Fruit fly (Drosophila melanogaster) whole organism, embryonic: ENCODE data around the gene CG1998.

Experiments used
- Blimp-1 ChIP-seq: fragments of 200-800 bp; sonication (Bioruptor generic); optimal IDR thresholded peaks from 3 replicates; lab custom pipeline; 2018; ENCODE audit warnings: missing biosample characterization, missing genetic modification characterization, mild to moderate bottlenecking, moderate library complexity, missing genetic modification reagents
- CG11504 ChIP-seq: fragments of 200-800 bp; sonication (Bioruptor generic); optimal IDR thresholded peaks from 3 replicates; lab custom pipeline; 2019; ENCODE audit warnings: missing biosample characterization, mild to moderate bottlenecking, missing genetic modification characterization, moderate library complexity
- CG11723 ChIP-seq: fragments of 200-800 bp; sonication (Bioruptor generic); optimal IDR thresholded peaks from 2 replicates; lab custom pipeline; 2017; ENCODE audit warnings: missing biosample characterization, mild to moderate bottlenecking, missing genetic modification characterization
- CG12942 ChIP-seq: fragments of 200-800 bp; sonication (Bioruptor generic); optimal IDR thresholded peaks from 3 replicates; lab custom pipeline; 2016; ENCODE audit warnings: missing biosample characterization, missing genetic modification characterization
- CG13296 ChIP-seq: fragments of 200-800 bp; sonication (Bioruptor generic); optimal IDR thresholded peaks from 3 replicates; lab custom pipeline; 2018; ENCODE audit warnings: missing biosample characterization, mild to moderate bottlenecking, missing genetic modification characterization
- CG1529 ChIP-seq: fragments of 200-800 bp; sonication (Bioruptor generic); optimal IDR thresholded peaks from 3 replicates; lab custom pipeline; 2018; ENCODE audit warnings: missing biosample characterization, missing genetic modification characterization
- CG15514 ChIP-seq: fragments of 200-800 bp; sonication (Bioruptor generic); optimal IDR thresholded peaks from 3 replicates; lab custom pipeline; 2017; ENCODE audit warnings: missing biosample characterization, missing genetic modification characterization, mild to moderate bottlenecking, moderate library complexity, missing genetic modification reagents
- CG1832 ChIP-seq: fragments of 200-800 bp; sonication (Bioruptor generic); optimal IDR thresholded peaks from 2 replicates; lab custom pipeline; 2017; ENCODE audit warnings: missing biosample characterization, mild to moderate bottlenecking, missing genetic modification characterization, inconsistent platforms
- CG2678 ChIP-seq: fragments of 200-800 bp; sonication (Bioruptor generic); optimal IDR thresholded peaks from 3 replicates; lab custom pipeline; 2019; ENCODE audit warnings: missing biosample characterization, mild to moderate bottlenecking, missing genetic modification characterization, moderate library complexity
- CG30431 ChIP-seq: fragments of 200-800 bp; sonication (Bioruptor generic); optimal IDR thresholded peaks from 2 replicates; lab custom pipeline; 2017; ENCODE audit warnings: missing biosample characterization, missing genetic modification characterization
- CG33213 ChIP-seq: fragments of 200-800 bp; sonication (Bioruptor generic); optimal IDR thresholded peaks from 3 replicates; lab custom pipeline; 2016; ENCODE audit warnings: missing biosample characterization, missing genetic modification characterization
- CG34224 ChIP-seq: fragments of 200-800 bp; sonication (Bioruptor generic); IDR thresholded peaks from 3 replicates; pipeline ENCODE4 v1.3.6; 2022; ENCODE audit warnings: missing biosample characterization, missing genetic modification characterization; ENCODE audit not compliant: partially characterized antibody
- CG42726 ChIP-seq: fragments of 200-800 bp; sonication (Bioruptor generic); IDR thresholded peaks from 2 replicates; pipeline ENCODE4 v1.3.6; 2022; ENCODE audit warnings: missing biosample characterization, missing genetic modification characterization; ENCODE audit not compliant: partially characterized antibody
- CG4328 ChIP-seq: fragments of 200-800 bp; sonication (Bioruptor generic); optimal IDR thresholded peaks from 3 replicates; lab custom pipeline; 2017; ENCODE audit warnings: missing biosample characterization, missing genetic modification reagents, missing genetic modification characterization
- CG43689 ChIP-seq: fragments of 200-800 bp; sonication (Bioruptor generic); IDR thresholded peaks from 2 replicates; pipeline ENCODE4 v1.3.6; 2022; ENCODE audit warnings: missing biosample characterization, missing genetic modification characterization
- CG6689 ChIP-seq: fragments of 200-800 bp; sonication (Bioruptor generic); IDR thresholded peaks from 2 replicates; pipeline ENCODE4 v1.3.6; 2022; ENCODE audit warnings: missing biosample characterization, missing genetic modification characterization
- CG7839 ChIP-seq: fragments of 200-800 bp; sonication (Bioruptor generic); optimal IDR thresholded peaks from 3 replicates; lab custom pipeline; 2018; ENCODE audit warnings: missing biosample characterization, mild to moderate bottlenecking, missing genetic modification characterization, moderate library complexity
- CG8359 ChIP-seq: fragments of 200-800 bp; sonication (Bioruptor generic); optimal IDR thresholded peaks from 2 replicates; lab custom pipeline; 2017; ENCODE audit warnings: missing biosample characterization, mild to moderate bottlenecking, missing genetic modification characterization, borderline replicate concordance
- CG9727 ChIP-seq: fragments of 200-800 bp; sonication (Bioruptor generic); optimal IDR thresholded peaks from 3 replicates; lab custom pipeline; 2017; ENCODE audit warnings: missing biosample characterization, mild to moderate bottlenecking, missing genetic modification characterization
- CG9932 ChIP-seq: fragments of 200-800 bp; sonication (Bioruptor generic); IDR thresholded peaks from 2 replicates; pipeline ENCODE4 v1.3.6; 2022; ENCODE audit warnings: missing biosample characterization, missing genetic modification characterization
- Chrac-16 ChIP-seq: fragments of 200-800 bp; sonication (Bioruptor generic); optimal IDR thresholded peaks from 3 replicates; lab custom pipeline; 2016; ENCODE audit warnings: missing biosample characterization, missing genetic modification characterization
- Doc2 ChIP-seq: fragments of 200-800 bp; sonication (Bioruptor generic); IDR thresholded peaks from 2 replicates; pipeline ENCODE4 v1.3.6; 2022; ENCODE audit warnings: missing biosample characterization, missing genetic modification characterization
- Ets65A ChIP-seq: fragments of 200-800 bp; sonication (Bioruptor generic); peaks from one replicate; lab custom pipeline; 2016; ENCODE audit warnings: missing biosample characterization, missing genetic modification characterization
- Fer3 ChIP-seq: fragments of 200-800 bp; sonication (Bioruptor generic); optimal IDR thresholded peaks from 2 replicates; lab custom pipeline; 2018; ENCODE audit warnings: missing biosample characterization, mild to moderate bottlenecking, missing genetic modification characterization, moderate library complexity
- H15 ChIP-seq: fragments of 200-800 bp; sonication (Bioruptor generic); IDR thresholded peaks from 3 replicates; pipeline ENCODE4 v1.3.6; 2022; ENCODE audit warnings: missing biosample characterization, missing genetic modification characterization
- HmgD ChIP-seq: fragments of 200-800 bp; sonication (Bioruptor generic); optimal IDR thresholded peaks from 3 replicates; lab custom pipeline; 2016; ENCODE audit warnings: missing biosample characterization, missing genetic modification characterization
- Hmx ChIP-seq: fragments of 200-800 bp; sonication (Bioruptor generic); optimal IDR thresholded peaks from 2 replicates; lab custom pipeline; 2016; ENCODE audit warnings: missing biosample characterization, missing genetic modification characterization
- Med ChIP-seq: fragments of 200-800 bp; sonication (Bioruptor generic); peaks from one replicate; lab custom pipeline; 2016; ENCODE audit warnings: missing biosample characterization, missing genetic modification characterization, mild to moderate bottlenecking, inconsistent platforms, moderate library complexity
- Mrtf ChIP-seq: fragments of 200-800 bp; sonication (Bioruptor generic); IDR thresholded peaks from 3 replicates; pipeline ENCODE4 v1.3.6; 2022; ENCODE audit warnings: missing biosample characterization, missing genetic modification characterization
- Pdp1 ChIP-seq, 2 experiments: fragments of 200-800 bp; sonication (Bioruptor generic); optimal IDR thresholded peaks; 3 replicates each; lab custom pipeline; 2016; ENCODE audit warnings: missing biosample characterization in 2 of 2, missing genetic modification characterization in 2 of 2, mild to moderate bottlenecking in 1 of 2, moderate library complexity in 1 of 2
- Ptx1 ChIP-seq: fragments of 200-800 bp; sonication (Bioruptor generic); IDR thresholded peaks from 2 replicates; pipeline ENCODE4 v1.3.6; 2022; ENCODE audit warnings: missing biosample characterization, missing genetic modification characterization
- Rfx ChIP-seq: fragments of 200-800 bp; sonication (Bioruptor generic); IDR thresholded peaks from 2 replicates; pipeline ENCODE4 v1.3.6; 2022; ENCODE audit warnings: missing biosample characterization, missing genetic modification characterization
- al ChIP-seq: fragments of 200-800 bp; sonication (Bioruptor generic); IDR thresholded peaks from 2 replicates; pipeline ENCODE4 v1.3.6; 2022; ENCODE audit warnings: missing biosample characterization, missing genetic modification characterization
- ase ChIP-seq: fragments of 200-800 bp; sonication (Bioruptor generic); IDR thresholded peaks from 3 replicates; pipeline ENCODE4 v1.3.6; 2022; ENCODE audit warnings: missing biosample characterization, missing genetic modification characterization
- bsh ChIP-seq, 2 experiments: fragments of 200-800 bp; sonication (Bioruptor generic); optimal IDR thresholded peaks; 2 replicates each; lab custom pipeline; 2017 to 2018; ENCODE audit warnings: mild to moderate bottlenecking in 2 of 2, missing biosample characterization in 2 of 2, missing genetic modification characterization in 2 of 2, moderate library complexity in 1 of 2
- fd64A ChIP-seq: fragments of 200-800 bp; sonication (Bioruptor generic); optimal IDR thresholded peaks from 3 replicates; lab custom pipeline; 2018; ENCODE audit warnings: missing biosample characterization, mild to moderate bottlenecking, missing genetic modification characterization
- fd96Cb ChIP-seq: fragments of 200-800 bp; sonication (Bioruptor generic); optimal IDR thresholded peaks from 2 replicates; lab custom pipeline; 2018; ENCODE audit warnings: missing biosample characterization, mild to moderate bottlenecking, missing genetic modification characterization, moderate library complexity
- fru ChIP-seq: fragments of >200 bp; optimal IDR thresholded peaks from 2 replicates; lab custom pipeline; 2017
- lmd ChIP-seq: fragments of 200-800 bp; sonication (Bioruptor generic); IDR thresholded peaks from 2 replicates; pipeline ENCODE4 v1.3.6; 2022; ENCODE audit warnings: missing biosample characterization, missing genetic modification characterization
- luna ChIP-seq: fragments of 200-800 bp; sonication (Bioruptor generic); optimal IDR thresholded peaks from 2 replicates; lab custom pipeline; 2016; ENCODE audit warnings: missing biosample characterization, missing genetic modification characterization
- nmo ChIP-seq: fragments of 200-800 bp; sonication (Bioruptor generic); optimal IDR thresholded peaks from 2 replicates; lab custom pipeline; 2018; ENCODE audit warnings: missing biosample characterization, mild to moderate bottlenecking, missing genetic modification characterization, moderate library complexity
- pita ChIP-seq: fragments of 200-800 bp; sonication (Bioruptor generic); optimal IDR thresholded peaks from 2 replicates; lab custom pipeline; 2017; ENCODE audit warnings: missing biosample characterization, mild to moderate bottlenecking, missing genetic modification characterization
- pnt ChIP-seq: fragments of 200-800 bp; sonication (Bioruptor generic); optimal IDR thresholded peaks from 3 replicates; lab custom pipeline; 2016; ENCODE audit warnings: missing biosample characterization, missing genetic modification characterization
- psq ChIP-seq: fragments of 200-800 bp; sonication (Bioruptor generic); optimal IDR thresholded peaks from 2 replicates; lab custom pipeline; 2017; ENCODE audit warnings: missing biosample characterization, missing genetic modification characterization
- pzg ChIP-seq: fragments of 200-800 bp; sonication (Bioruptor generic); optimal IDR thresholded peaks from 3 replicates; lab custom pipeline; 2018; ENCODE audit warnings: missing biosample characterization, mild to moderate bottlenecking, missing genetic modification characterization, moderate library complexity
- sd ChIP-seq: fragments of 200-800 bp; sonication (Bioruptor generic); optimal IDR thresholded peaks from 3 replicates; lab custom pipeline; 2018; ENCODE audit warnings: missing biosample characterization, mild to moderate bottlenecking, missing genetic modification characterization, moderate library complexity
- stc ChIP-seq: fragments of 200-800 bp; sonication (Bioruptor generic); IDR thresholded peaks from 2 replicates; pipeline ENCODE4 v1.3.6; 2022; ENCODE audit warnings: missing biosample characterization, missing genetic modification characterization
- unpg ChIP-seq: fragments of 200-800 bp; sonication (Bioruptor generic); optimal IDR thresholded peaks from 3 replicates; lab custom pipeline; 2018; ENCODE audit warnings: missing biosample characterization, mild to moderate bottlenecking, missing genetic modification characterization, moderate library complexity

CG1998 gene

dm6 chrX:13403962-13404830, 8.7 kb downstream of the CG1998 start, which contains the start of gene GstT4 (continued):
- TF ChIP-seq Pdp1 (GFP tag; optimal IDR thresholded peaks at IDR 0.05; lab: Kevin White, UChicago) (peak; percentile 43 to 47), stc (GFP tag; lab: Robert Waterston, UW) (peak; percentile 46; the same call in 1 of the 2 replicates), CG9932 (peak; percentile 76), bsh (GFP tag; optimal IDR thresholded peaks at IDR 0.05; lab: Kevin White, UChicago) (peak; percentile 4 to 94), CG43689 (GFP tag; lab: Robert Waterston, UW) (peak; percentile 39; the same call in 1 of the 2 replicates), fd64A (GFP tag; lab: Kevin White, UChicago) (no peak), al (GFP tag; lab: Robert Waterston, UW) (peak; percentile 19; the same call in 1 of the 2 replicates), fd96Cb (tag; lab: Kevin White, UChicago) (no peak), pzg (GFP tag; lab: Kevin White, UChicago) (no peak), Doc2 (no peak), Mrtf (GFP tag; lab: Robert Waterston, UW) (0 out of 3 replicates have a peak, but pooled peaks have one; percentile 29), CG4328 (GFP tag; lab: Kevin White, UChicago) (no peak), Hmx (peak; percentile 5), CG30431 (GFP tag; lab: Kevin White, UChicago) (peak; percentile 3), CG2678 (tag; lab: Kevin White, UChicago) (peak; percentile 50), fru (lab: Kevin White, UChicago) (no peak), CG33213 (GFP tag; lab: Kevin White, UChicago) (no peak), ase (GFP tag; lab: Robert Waterston, UW) (peak; percentile 8; the same call in 1 of the 3 replicates), HmgD (GFP tag; lab: Kevin White, UChicago) (peak; percentile 15), lmd (GFP tag; lab: Robert Waterston, UW) (peak; percentile 54), pnt (peak; percentile 59), CG1529 (GFP tag; lab: Kevin White, UChicago) (peak; percentile 4), CG13296 (GFP tag; lab: Kevin White, UChicago) (no peak), CG7839 (tag; lab: Kevin White, UChicago) (peak; percentile 65), sd (tag; lab: Kevin White, UChicago) (peak; percentile 4), Med (GFP tag; lab: Kevin White, UChicago) (peak; percentile 71), CG34224 (peak; percentile 12; the same call in 1 of the 3 replicates), psq (GFP tag; lab: Kevin White, UChicago) (peak; percentile 62), Blimp-1 (GFP tag; lab: Kevin White, UChicago) (no peak), CG1832 (GFP tag; lab: Kevin White, UChicago) (no peak), CG8359 (GFP tag; lab: Kevin White, UChicago) (no peak), luna (GFP tag; lab: Kevin White, UChicago) (no peak), pita (no peak), CG6689 (GFP tag; lab: Robert Waterston, UW) (peak; percentile 39), CG11504 (tag; lab: Kevin White, UChicago) (peak; percentile 64), unpg (peak; percentile 1), nmo (peak; percentile 70), Fer3 (tag; lab: Kevin White, UChicago) (no peak), CG9727 (GFP tag; lab: Kevin White, UChicago) (peak; percentile 38), CG12942 (peak; percentile 23), CG15514 (peak; percentile 17), H15 (peak; percentile 44; the same call in 1 of the 3 replicates), Ptx1 (peak; percentile 32; the same call in 1 of the 2 replicates), Chrac-16 (GFP tag; lab: Kevin White, UChicago) (no peak), CG42726 (GFP tag; lab: Robert Waterston, UW) (no peak), Rfx (GFP tag; lab: Robert Waterston, UW) (peak; percentile 70), Ets65A (GFP tag; lab: Kevin White, UChicago) (peak; percentile 84), CG11723 (GFP tag; lab: Kevin White, UChicago) (no peak)
